Worm (Caenorhabditis elegans) whole organism, young adult: ENCODE data around the gene tbx-35.

Experiments
- B0035.1 ChIP-seq: sonication (generic microtip); optimal IDR thresholded peaks from 2 replicates; lab custom pipeline; 2016; ENCODE audit warnings: missing genetic modification characterization, mild to moderate bottlenecking, missing compliant biosample characterization, missing genotype, missing genetic modification reagents
- C17E4.6 ChIP-seq: fragments of 200-800 bp; sonication (Bioruptor generic); IDR thresholded peaks from 2 replicates; pipeline ENCODE4 v1.3.6; 2022; ENCODE audit warnings: missing genetic modification reagents, missing genetic modification characterization, missing compliant biosample characterization
- F23B12.7 ChIP-seq: sonication (generic microtip); optimal IDR thresholded peaks from 2 replicates; lab custom pipeline; 2017; ENCODE audit warnings: missing genetic modification characterization, mild to moderate bottlenecking, missing compliant biosample characterization, antibody characterized with exemption, moderate library complexity; ENCODE audit not compliant: insufficient read depth
- F33H1.4 ChIP-seq: fragments of 200-800 bp; sonication (Bioruptor generic); IDR thresholded peaks from 2 replicates; pipeline ENCODE4 v1.3.6; 2022; ENCODE audit warnings: missing genetic modification reagents, missing genetic modification characterization, missing compliant biosample characterization
- F52B5.7 ChIP-seq: sonication (generic microtip); optimal IDR thresholded peaks from 2 replicates; lab custom pipeline; 2016; ENCODE audit warnings: mild to moderate bottlenecking, missing genetic modification characterization, missing compliant biosample characterization
- F55B11.4 ChIP-seq: sonication (generic microtip); optimal IDR thresholded peaks from 2 replicates; lab custom pipeline; 2016; ENCODE audit warnings: missing compliant biosample characterization, missing genetic modification characterization, borderline replicate concordance; ENCODE audit not compliant: insufficient read depth
- F57A8.1 ChIP-seq: fragments of 200-800 bp; sonication (Bioruptor generic); optimal IDR thresholded peaks from 2 replicates; lab custom pipeline; 2018; ENCODE audit warnings: mild to moderate bottlenecking, missing genetic modification characterization, moderate library complexity, missing compliant biosample characterization
- Y67H2A.10 ChIP-seq: fragments of 200-800 bp; sonication (Bioruptor generic); conservative IDR thresholded peaks from 2 replicates; pipeline ENCODE4 v1.3.6; 2022; ENCODE audit warnings: missing genetic modification reagents, missing genetic modification characterization, missing compliant biosample characterization
- Y79H2A.3 ChIP-seq: fragments of 200-800 bp; sonication (Bioruptor generic); conservative IDR thresholded peaks from 2 replicates; pipeline ENCODE4 v1.3.6; 2022; ENCODE audit warnings: missing genetic modification reagents, missing genetic modification characterization, missing compliant biosample characterization
- akir-1 ChIP-seq: fragments of 200-800 bp; sonication (Bioruptor generic); optimal IDR thresholded peaks from 2 replicates; lab custom pipeline; 2018; ENCODE audit warnings: mild to moderate bottlenecking, missing genetic modification characterization, moderate library complexity, missing compliant biosample characterization
- aptf-3 ChIP-seq: fragments of 200-800 bp; sonication (Bioruptor generic); IDR thresholded peaks from 2 replicates; pipeline ENCODE4 v1.3.6; 2022; ENCODE audit warnings: missing genetic modification characterization, missing compliant biosample characterization
- bed-1 ChIP-seq: fragments of 200-800 bp; sonication (Bioruptor generic); IDR thresholded peaks from 2 replicates; pipeline ENCODE4 v1.3.6; 2022; ENCODE audit warnings: missing genetic modification reagents, missing genetic modification characterization, missing compliant biosample characterization
- cebp-2 ChIP-seq: fragments of 200-800 bp; sonication (Bioruptor generic); IDR thresholded peaks from 2 replicates; pipeline ENCODE4 v1.3.6; 2022; ENCODE audit warnings: missing genetic modification characterization, missing compliant biosample characterization
- ceh-27 ChIP-seq: fragments of 200-800 bp; sonication (Bioruptor generic); optimal IDR thresholded peaks from 2 replicates; lab custom pipeline; 2018; ENCODE audit warnings: mild to moderate bottlenecking, missing genetic modification characterization, moderate library complexity, missing compliant biosample characterization
- chd-7 ChIP-seq: sonication (generic microtip); optimal IDR thresholded peaks from 2 replicates; lab custom pipeline; 2016; ENCODE audit warnings: mild to moderate bottlenecking, missing genetic modification characterization, moderate library complexity, missing compliant biosample characterization
- dox-1 ChIP-seq: fragments of 200-800 bp; sonication (Bioruptor generic); IDR thresholded peaks from 2 replicates; pipeline ENCODE4 v1.3.6; 2022; ENCODE audit warnings: missing genetic modification reagents, missing genetic modification characterization, missing compliant biosample characterization
- dpl-1 ChIP-seq: fragments of 150-350 bp; optimal IDR thresholded peaks from 2 replicates; lab custom pipeline; 2014; ENCODE audit warnings: missing biosample characterization, missing genetic modification reagents, missing genetic modification characterization
- egl-44 ChIP-seq: fragments of 200-800 bp; sonication (Bioruptor generic); IDR thresholded peaks from 2 replicates; pipeline ENCODE4 v1.3.6; 2022; ENCODE audit warnings: missing genetic modification reagents, missing genetic modification characterization, missing compliant biosample characterization
- ekl-4 ChIP-seq: fragments of 200-800 bp; sonication (Bioruptor generic); IDR thresholded peaks from 2 replicates; pipeline ENCODE4 v1.3.6; 2022; ENCODE audit warnings: missing genetic modification reagents, missing genetic modification characterization, missing compliant biosample characterization
- ets-4 ChIP-seq: fragments of 200-800 bp; sonication (Bioruptor generic); optimal IDR thresholded peaks from 2 replicates; lab custom pipeline; 2018; ENCODE audit warnings: mild to moderate bottlenecking, missing genetic modification characterization, missing compliant biosample characterization
- gei-17 ChIP-seq: fragments of 200-800 bp; sonication (Bioruptor generic); optimal IDR thresholded peaks from 2 replicates; lab custom pipeline; 2018; ENCODE audit warnings: mild to moderate bottlenecking, missing genetic modification characterization, missing compliant biosample characterization
- him-1 ChIP-seq: sonication (generic microtip); optimal IDR thresholded peaks from 2 replicates; lab custom pipeline; 2016; ENCODE audit warnings: missing genotype, missing genetic modification reagents, missing genetic modification characterization, missing compliant biosample characterization
- hlh-26 ChIP-seq: fragments of 200-800 bp; sonication (Bioruptor generic); conservative IDR thresholded peaks from 2 replicates; pipeline ENCODE4 v1.3.6; 2022; ENCODE audit warnings: missing genetic modification reagents, missing genetic modification characterization, missing compliant biosample characterization
- hmg-1.2 ChIP-seq: fragments of 200-800 bp; sonication (Bioruptor generic); IDR thresholded peaks from 2 replicates; pipeline ENCODE4 v1.3.6; 2022; ENCODE audit warnings: missing genetic modification reagents, missing genetic modification characterization, missing compliant biosample characterization
- hmg-20 ChIP-seq: fragments of 200-800 bp; sonication (Bioruptor generic); IDR thresholded peaks from 2 replicates; pipeline ENCODE4 v1.3.6; 2022; ENCODE audit warnings: missing genetic modification reagents, missing genetic modification characterization, missing compliant biosample characterization
- let-526 ChIP-seq: fragments of 200-800 bp; sonication (Bioruptor generic); IDR thresholded peaks from 2 replicates; pipeline ENCODE4 v1.3.6; 2022; ENCODE audit warnings: missing genetic modification reagents, missing genetic modification characterization, missing compliant biosample characterization
- let-607 ChIP-seq, 2 experiments: fragments of 200-800 bp in 1 of 2; sonication (Bioruptor generic) in 1 of 2; sonication (generic microtip) in 1 of 2; optimal IDR thresholded peaks; 2 replicates each; lab custom pipeline; 2016 to 2018; ENCODE audit warnings: mild to moderate bottlenecking in 2 of 2, missing compliant biosample characterization in 2 of 2, missing genetic modification characterization in 2 of 2, moderate library complexity in 2 of 2, missing genotype in 1 of 2
- lin-40 ChIP-seq: sonication (generic microtip); optimal IDR thresholded peaks from 2 replicates; lab custom pipeline; 2016; ENCODE audit warnings: missing genetic modification characterization, mild to moderate bottlenecking, missing compliant biosample characterization, missing genotype, missing genetic modification reagents
- lir-1 ChIP-seq: fragments of 200-800 bp; sonication (Bioruptor generic); conservative IDR thresholded peaks from 2 replicates; pipeline ENCODE4 v1.3.6; 2022; ENCODE audit warnings: missing genetic modification reagents, missing genetic modification characterization, missing compliant biosample characterization
- madf-10 ChIP-seq: sonication (generic microtip); optimal IDR thresholded peaks from 2 replicates; lab custom pipeline; 2016; ENCODE audit warnings: mild to moderate bottlenecking, missing genetic modification characterization, missing compliant biosample characterization
- madf-6 ChIP-seq: fragments of 200-800 bp; sonication (Bioruptor generic); IDR thresholded peaks from 2 replicates; pipeline ENCODE4 v1.3.6; 2022; ENCODE audit warnings: missing genetic modification reagents, missing genetic modification characterization, missing compliant biosample characterization
- mes-4 ChIP-seq: sonication (generic microtip); optimal IDR thresholded peaks from 2 replicates; lab custom pipeline; 2016; ENCODE audit warnings: missing genotype, missing genetic modification characterization, missing compliant biosample characterization
- mxl-1 ChIP-seq: sonication (generic microtip); optimal IDR thresholded peaks from 2 replicates; lab custom pipeline; 2016; ENCODE audit warnings: missing genetic modification characterization, missing compliant biosample characterization
- nfyb-1 ChIP-seq: fragments of 200-800 bp; sonication (Bioruptor generic); IDR thresholded peaks from 2 replicates; pipeline ENCODE4 v1.3.6; 2022; ENCODE audit warnings: missing genetic modification reagents, missing genetic modification characterization, missing compliant biosample characterization
- pbrm-1 ChIP-seq: fragments of 200-800 bp; sonication (Bioruptor generic); IDR thresholded peaks from 2 replicates; pipeline ENCODE4 v1.3.6; 2022; ENCODE audit warnings: missing genetic modification reagents, missing genetic modification characterization, missing compliant biosample characterization
- rcor-1 ChIP-seq: fragments of 200-800 bp; sonication (Bioruptor generic); IDR thresholded peaks from 2 replicates; pipeline ENCODE4 v1.3.6; 2022; ENCODE audit warnings: missing genetic modification reagents, missing genetic modification characterization, missing compliant biosample characterization
- repo-1 ChIP-seq: sonication (generic microtip); optimal IDR thresholded peaks from 2 replicates; lab custom pipeline; 2017; ENCODE audit warnings: mild to moderate bottlenecking, missing genetic modification characterization, missing compliant biosample characterization
- sdz-38 ChIP-seq: sonication (generic microtip); optimal IDR thresholded peaks from 2 replicates; lab custom pipeline; 2016; ENCODE audit warnings: missing genotype, missing genetic modification characterization, missing compliant biosample characterization
- sea-2 ChIP-seq: fragments of 200-800 bp; sonication (Bioruptor generic); IDR thresholded peaks from 2 replicates; pipeline ENCODE4 v1.3.6; 2022; ENCODE audit warnings: missing genetic modification characterization, missing compliant biosample characterization
- snpc-1.3 ChIP-seq: sonication (generic microtip); optimal IDR thresholded peaks from 2 replicates; lab custom pipeline; 2017; ENCODE audit warnings: missing genetic modification characterization, mild to moderate bottlenecking, missing compliant biosample characterization, antibody characterized with exemption, moderate library complexity, missing genotype, missing genetic modification reagents; ENCODE audit not compliant: insufficient read depth
- snpc-3.4 ChIP-seq: sonication (generic microtip); optimal IDR thresholded peaks from 2 replicates; lab custom pipeline; 2017; ENCODE audit warnings: missing genetic modification characterization, mild to moderate bottlenecking, missing compliant biosample characterization, antibody characterized with exemption, moderate library complexity, missing genotype, missing genetic modification reagents
- tbp1 ChIP-seq: fragments of 200-800 bp; sonication (Bioruptor generic); optimal IDR thresholded peaks from 2 replicates; lab custom pipeline; 2018; ENCODE audit warnings: mild to moderate bottlenecking, missing genetic modification characterization, missing compliant biosample characterization
- unc-130 ChIP-seq: sonication (generic microtip); optimal IDR thresholded peaks from 2 replicates; lab custom pipeline; 2016; ENCODE audit warnings: missing genetic modification reagents, missing genetic modification characterization, missing compliant biosample characterization
- xnd-1 ChIP-seq: sonication (generic microtip); optimal IDR thresholded peaks from 2 replicates; lab custom pipeline; 2016; ENCODE audit warnings: missing genotype, missing genetic modification reagents, missing genetic modification characterization, missing compliant biosample characterization
- zfh-2 ChIP-seq: fragments of 200-800 bp; sonication (Bioruptor generic); conservative IDR thresholded peaks from 2 replicates; pipeline ENCODE4 v1.3.6; 2022; ENCODE audit warnings: missing genetic modification reagents, missing genetic modification characterization, missing compliant biosample characterization
- zim-3 ChIP-seq: sonication (generic microtip); optimal IDR thresholded peaks from 2 replicates; lab custom pipeline; 2017; ENCODE audit warnings: mild to moderate bottlenecking, missing genetic modification characterization, moderate library complexity, missing compliant biosample characterization
- ztf-26 ChIP-seq: sonication (generic microtip); optimal IDR thresholded peaks from 2 replicates; lab custom pipeline; 2017; ENCODE audit warnings: missing genetic modification characterization, missing compliant biosample characterization
- ztf-28 ChIP-seq: fragments of 200-800 bp; sonication (Bioruptor generic); IDR thresholded peaks from 2 replicates; pipeline ENCODE4 v1.3.6; 2022; ENCODE audit warnings: missing genetic modification reagents, missing genetic modification characterization, missing compliant biosample characterization

tbx-35 gene

ce11 chrII:5500986-5501657 is 24.1 kb downstream of the tbx-35 start, which contains the start of gene F12A10.8 (continued):
- TF ChIP-seq ceh-27 (GFP tag; lab: Kevin White, UChicago), result no peak
- no peak for TF ChIP-seq madf-10 (tag; lab: Kevin White, UChicago)
- no peak for TF ChIP-seq unc-130 (GFP tag; lab: Kevin White, UChicago)
- no peak for TF ChIP-seq ets-4 (GFP tag; lab: Kevin White, UChicago)
- TF ChIP-seq xnd-1 (tag; lab: Kevin White, UChicago), result peak; percentile 70
- no peak for TF ChIP-seq zim-3
- no peak for TF ChIP-seq mes-4 (tag; lab: Kevin White, UChicago)
- peak; percentile 87 for TF ChIP-seq madf-6 (GFP tag; lab: Robert Waterston, UW)
- no peak for TF ChIP-seq him-1
- TF ChIP-seq gei-17 (GFP tag; lab: Kevin White, UChicago), result no peak
- peak; percentile 88 for TF ChIP-seq F33H1.4
- TF ChIP-seq sdz-38 (tag; lab: Kevin White, UChicago), result no peak
- no peak for TF ChIP-seq cebp-2 (GFP tag; lab: Robert Waterston, UW)
- TF ChIP-seq lir-1, result no peak
- TF ChIP-seq F52B5.7 (tag; lab: Kevin White, UChicago), result no peak
- no peak for TF ChIP-seq ekl-4 (GFP tag; lab: Robert Waterston, UW)
- no peak for TF ChIP-seq Y79H2A.3 (GFP tag; lab: Robert Waterston, UW)
- no peak for TF ChIP-seq hmg-20
- TF ChIP-seq tbp1, result no peak
- no peak for TF ChIP-seq sea-2 (GFP tag; lab: Robert Waterston, UW)
- no peak for TF ChIP-seq let-526 (GFP tag; lab: Robert Waterston, UW)
- no peak for TF ChIP-seq let-607 (tag; optimal IDR thresholded peaks at IDR 0.05; lab: Kevin White, UChicago)
- TF ChIP-seq bed-1, result no peak
- TF ChIP-seq dpl-1, result no peak
- TF ChIP-seq aptf-3 (GFP tag; lab: Robert Waterston, UW), result no peak
- 0 out of 2 replicates have a peak, but pooled peaks have one; percentile 8 for TF ChIP-seq hmg-1.2 (GFP tag; lab: Robert Waterston, UW)
- TF ChIP-seq F23B12.7 (tag; lab: Kevin White, UChicago), result no peak
- no peak for TF ChIP-seq ztf-26 (tag; lab: Kevin White, UChicago)
- no peak for TF ChIP-seq rcor-1 (GFP tag; lab: Robert Waterston, UW)
- no peak for TF ChIP-seq nfyb-1
- TF ChIP-seq F55B11.4, result no peak
- TF ChIP-seq pbrm-1 (GFP tag; lab: Robert Waterston, UW), result no peak
- no peak for TF ChIP-seq repo-1 (tag; lab: Kevin White, UChicago)
- no peak for TF ChIP-seq ztf-28 (GFP tag; lab: Robert Waterston, UW)
- no peak for TF ChIP-seq dox-1 (GFP tag; lab: Robert Waterston, UW)
- no peak for TF ChIP-seq chd-7
- no peak for TF ChIP-seq C17E4.6 (GFP tag; lab: Robert Waterston, UW)
- no peak for TF ChIP-seq akir-1 (GFP tag; lab: Kevin White, UChicago)
- TF ChIP-seq hlh-26 (GFP tag; lab: Robert Waterston, UW), result no peak
- no peak for TF ChIP-seq F57A8.1 (GFP tag; lab: Kevin White, UChicago)
- no peak for TF ChIP-seq egl-44 (GFP tag; lab: Robert Waterston, UW)
- TF ChIP-seq snpc-3.4, result peak; percentile 13
- TF ChIP-seq B0035.1, result no peak
- no peak for TF ChIP-seq zfh-2 (GFP tag; lab: Robert Waterston, UW)
- no peak for TF ChIP-seq Y67H2A.10 (GFP tag; lab: Robert Waterston, UW)
- no peak for TF ChIP-seq mxl-1 (tag; lab: Kevin White, UChicago)
- TF ChIP-seq snpc-1.3, result peak; percentile 1
- no peak for TF ChIP-seq lin-40 (tag; lab: Kevin White, UChicago)
